Fruit fly (Drosophila melanogaster): ENCODE data around the gene Gem4c.
A peak's percentile ranks its signal among the peaks of the same experiment; 100 is the strongest.
"Not testable (repeated sequence)": the region's sequence is repeated elsewhere in the genome, so short reads cannot be mapped to it uniquely, and the experiment has no call there.

Gem4c gene

DNA sequence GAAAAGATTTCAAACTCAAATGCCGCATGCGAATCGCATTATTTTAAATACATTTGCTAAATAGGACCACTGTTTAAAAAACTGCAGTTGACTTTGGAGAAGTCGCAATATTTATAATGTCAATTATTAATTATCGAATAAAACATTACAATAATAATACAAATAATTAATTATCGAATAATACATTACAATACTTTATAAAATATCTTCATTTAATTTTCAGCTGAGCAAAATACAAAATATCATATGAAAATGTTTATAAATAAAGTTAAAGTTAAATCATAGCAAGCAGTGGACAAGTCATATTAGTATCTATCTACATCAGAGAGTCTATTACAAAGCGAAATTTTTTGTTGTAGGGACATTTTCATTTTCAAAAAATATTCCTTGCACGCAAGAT lies at the start of gene Gem4c:
Gem4c (plus strand) TSS at position 301 of the 400 bp plus-strand sequence.
- not testable (repeated sequence) for TF ChIP-seq CG5204 (GFP tag; optimal IDR thresholded peaks at IDR 0.05); CG14711 (tag; optimal IDR thresholded peaks at IDR 0.05); Clk (GFP tag; optimal IDR thresholded peaks at IDR 0.05)

DNA sequence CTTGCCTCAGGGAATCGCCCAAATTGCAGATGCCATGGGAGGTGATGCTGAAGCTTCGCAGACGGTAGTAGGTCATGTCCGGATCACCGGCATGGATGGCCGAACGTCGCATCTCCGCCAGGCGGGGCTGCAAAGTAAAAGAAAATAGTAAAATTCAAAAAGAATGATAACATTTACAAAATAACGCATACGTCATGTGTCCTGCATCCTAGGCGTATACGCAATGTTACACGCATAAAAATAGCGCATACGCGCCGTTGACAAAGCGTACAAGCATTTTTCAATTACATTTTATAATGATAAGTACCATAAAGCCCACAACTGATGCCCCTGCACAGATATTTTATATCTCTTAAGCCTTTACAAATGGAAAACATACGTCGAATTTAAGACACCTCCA lies 42.9 kb upstream of the Gem4c start:
- TF ChIP-seq Mnt (GFP tag; optimal IDR thresholded peaks at IDR 0.05), result no peak
- TF ChIP-seq CG5204 (GFP tag; optimal IDR thresholded peaks at IDR 0.05), result no peak
- TF ChIP-seq ovo (GFP tag; optimal IDR thresholded peaks at IDR 0.05), result no peak
- TF ChIP-seq bab1 (GFP tag; optimal IDR thresholded peaks at IDR 0.05), result no peak
- no peak for TF ChIP-seq toe (GFP tag; optimal IDR thresholded peaks at IDR 0.05)
- no peak for TF ChIP-seq cic (GFP tag; optimal IDR thresholded peaks at IDR 0.05)
- TF ChIP-seq CG12768 (GFP tag; optimal IDR thresholded peaks at IDR 0.05), result no peak
- TF ChIP-seq cnc (optimal IDR thresholded peaks at IDR 0.05), result no peak
- no peak for TF ChIP-seq Crg-1 (GFP tag; optimal IDR thresholded peaks at IDR 0.05)
- TF ChIP-seq kay (GFP tag; ENCODE audit: borderline replicate concordance), result no peak

DNA sequence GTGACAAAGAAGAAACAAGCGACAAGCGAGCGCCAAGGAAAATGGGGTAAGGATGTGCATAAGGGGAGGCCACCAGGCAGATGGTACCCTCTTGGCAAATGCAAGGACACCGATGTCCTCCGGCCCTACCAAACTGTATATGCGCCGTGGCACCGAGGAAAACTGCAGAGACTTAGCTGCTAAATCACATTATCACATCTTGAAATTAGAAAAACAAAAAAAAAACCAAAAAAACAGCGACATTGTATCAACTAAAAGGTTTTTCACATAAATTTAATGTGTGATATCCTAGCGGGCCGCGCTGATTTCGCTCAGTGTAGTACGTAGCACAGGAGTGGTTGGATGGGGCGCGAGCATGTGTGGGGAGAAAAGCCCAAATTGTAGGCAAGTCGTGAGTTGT lies 16.3 kb upstream of the Gem4c start:
- no peak for TF ChIP-seq CG33017 (tag; optimal IDR thresholded peaks at IDR 0.05)
- no peak for TF ChIP-seq bab1 (GFP tag; optimal IDR thresholded peaks at IDR 0.05)
- no peak for TF ChIP-seq CG11617 (GFP tag; optimal IDR thresholded peaks at IDR 0.05)
- no peak for TF ChIP-seq Hr96 (GFP tag; optimal IDR thresholded peaks at IDR 0.05)
- TF ChIP-seq CG14711 (tag; optimal IDR thresholded peaks at IDR 0.05), result no peak
- no peak for TF ChIP-seq CG7045 (GFP tag; optimal IDR thresholded peaks at IDR 0.05)
- no peak for TF ChIP-seq cnc (optimal IDR thresholded peaks at IDR 0.05)
- no peak for TF ChIP-seq CG12768 (GFP tag; optimal IDR thresholded peaks at IDR 0.05)
- no peak for TF ChIP-seq CG5204 (GFP tag; optimal IDR thresholded peaks at IDR 0.05)
- no peak for TF ChIP-seq tj (GFP tag; optimal IDR thresholded peaks at IDR 0.05)
- TF ChIP-seq kay (GFP tag; ENCODE audit: borderline replicate concordance), result no peak

DNA sequence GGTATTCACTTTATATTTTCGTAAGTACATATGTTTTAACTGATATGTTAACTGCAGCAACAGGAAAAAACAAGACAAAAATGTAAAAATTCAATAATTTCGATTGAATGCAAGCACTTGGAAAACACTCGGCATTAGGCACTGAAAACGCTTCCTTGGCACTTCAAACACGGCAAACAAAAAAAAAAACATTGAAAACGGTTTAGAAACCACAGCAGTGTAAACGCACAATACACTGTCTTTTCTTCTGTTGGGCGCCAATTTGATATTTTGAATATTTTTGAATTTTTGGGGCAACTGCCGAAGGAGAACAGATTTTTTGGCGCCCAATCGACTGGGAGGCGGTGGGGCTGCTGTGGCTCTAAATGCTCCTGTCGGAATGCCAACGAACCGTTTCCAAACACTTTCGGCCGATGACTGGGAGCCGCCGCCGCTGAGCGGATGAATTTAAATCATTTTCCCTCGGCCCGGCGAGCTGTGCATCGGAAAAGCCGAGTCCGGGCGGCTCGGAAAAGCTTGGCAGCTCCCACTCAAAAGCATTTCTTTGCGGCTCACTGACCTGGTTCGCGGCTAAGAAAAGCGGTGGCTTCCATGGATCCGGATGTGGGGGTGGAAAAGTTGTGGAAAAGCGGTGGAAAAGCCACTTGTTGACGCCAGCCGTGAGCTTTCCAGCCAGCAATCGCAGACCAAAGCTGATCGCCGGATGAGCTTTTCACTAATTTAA lies 14.2 kb upstream of the Gem4c start, which contains the start of gene CG42541:
CG42541 (minus strand) TSS at position 51 of the 724 bp plus-strand sequence.
- TF ChIP-seq tj (GFP tag; optimal IDR thresholded peaks at IDR 0.05) (no peak), Crg-1 (GFP tag; optimal IDR thresholded peaks at IDR 0.05) (no peak), CG12768 (GFP tag; optimal IDR thresholded peaks at IDR 0.05) (no peak), CG5204 (GFP tag; optimal IDR thresholded peaks at IDR 0.05) (no peak)

- TF ChIP-seq tj (GFP tag; optimal IDR thresholded peaks at IDR 0.05) (no peak), CG33017 (tag; optimal IDR thresholded peaks at IDR 0.05) (peak; percentile 16), CG5204 (GFP tag; optimal IDR thresholded peaks at IDR 0.05) (no peak), kay (GFP tag; ENCODE audit: borderline replicate concordance) (peak; percentile 4), CG12768 (GFP tag; optimal IDR thresholded peaks at IDR 0.05) (no peak), CG7045 (GFP tag; optimal IDR thresholded peaks at IDR 0.05) (peak; percentile 14)
Measured at dm6 chrX:3931669-3932068, 13.2 kb upstream of the Gem4c start.

DNA sequence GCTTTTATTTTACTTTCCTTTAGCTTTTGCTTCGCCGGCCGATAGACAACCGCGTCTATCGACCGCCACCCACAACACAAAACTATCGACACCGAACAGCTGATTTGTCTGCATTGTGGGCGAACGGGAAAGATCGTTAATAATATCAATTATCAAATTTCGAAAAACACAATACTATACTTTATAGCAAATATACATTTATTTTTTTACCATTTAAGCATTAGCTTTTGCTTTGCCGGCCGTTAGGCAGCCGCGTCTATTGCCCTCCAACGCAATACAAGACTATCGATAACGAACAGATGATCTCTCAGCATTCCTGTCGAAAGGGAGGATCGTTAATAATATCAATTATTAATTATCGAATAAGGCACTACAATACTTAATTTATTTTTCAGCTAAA lies 8.7 kb upstream of the Gem4c start, which contains the start of the genes CG2938 and Glos:
CG2938 (minus strand) TSS at position 296 of the 400 bp plus-strand sequence.
Glos (plus strand) TSS at position 344 of the 400 bp plus-strand sequence.
- TF ChIP-seq CG33017 (tag; optimal IDR thresholded peaks at IDR 0.05) (no peak), kay (GFP tag; ENCODE audit: borderline replicate concordance) (peak; percentile 77), CG1620 (GFP tag; optimal IDR thresholded peaks at IDR 0.05) (no peak)

DNA sequence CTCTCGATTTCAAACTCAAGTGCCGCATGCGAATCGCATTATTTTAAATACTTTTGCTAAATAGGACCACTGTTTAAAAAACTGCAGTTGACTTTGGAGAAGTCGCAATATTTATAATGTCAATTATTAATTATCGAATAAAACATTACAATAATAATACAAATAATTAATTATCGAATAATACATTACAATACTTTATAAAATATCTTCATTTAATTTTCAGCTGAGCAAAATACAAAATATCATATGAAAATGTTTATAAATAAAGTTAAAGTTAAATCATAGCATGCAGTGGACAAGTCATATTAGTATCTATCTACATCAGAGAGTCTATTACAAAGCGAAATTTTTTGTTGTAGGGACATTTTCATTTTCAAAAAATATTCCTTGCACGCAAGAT lies 4.3 kb upstream of the Gem4c start, which contains the start of gene Gem4b:
Gem4b (plus strand) TSS at position 301 of the 400 bp plus-strand sequence.
- TF ChIP-seq CG1620, Hr96, CG12768 (GFP tag; optimal IDR thresholded peaks at IDR 0.05): not testable (repeated sequence)

DNA sequence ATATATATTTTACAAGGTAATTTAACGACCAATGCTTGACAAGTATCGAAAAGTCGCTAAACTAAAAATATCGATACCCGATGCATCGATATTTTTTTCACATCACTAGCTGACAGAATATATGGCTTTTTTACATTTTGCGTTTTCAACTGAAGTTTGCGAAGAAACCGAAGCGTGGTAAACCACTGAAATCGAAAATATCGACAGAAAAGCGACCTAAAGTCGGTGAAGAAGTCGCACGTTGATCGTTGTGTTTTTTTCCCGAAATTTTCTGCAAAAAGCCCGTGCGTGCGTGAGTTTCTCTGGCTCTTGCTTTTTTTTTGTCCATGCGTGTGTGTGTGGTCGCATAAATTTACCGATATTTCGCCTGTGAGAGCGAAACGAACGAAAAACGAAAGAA lies 4.0 kb downstream of the Gem4c start, which contains the start of gene Vap33:
Vap33 (plus strand) TSS at position 87 of the 400 bp plus-strand sequence.
- TF ChIP-seq CG14711 (tag; optimal IDR thresholded peaks at IDR 0.05) (no peak), tj (GFP tag; optimal IDR thresholded peaks at IDR 0.05) (no peak), Clk (GFP tag; optimal IDR thresholded peaks at IDR 0.05) (no peak), bab1 (GFP tag; optimal IDR thresholded peaks at IDR 0.05) (no peak), pad (GFP tag; optimal IDR thresholded peaks at IDR 0.05) (no peak)
